Worm (Caenorhabditis elegans): Measurements from ENCODE around the gene C25F9.14.

C25F9.14 gene

DNA sequence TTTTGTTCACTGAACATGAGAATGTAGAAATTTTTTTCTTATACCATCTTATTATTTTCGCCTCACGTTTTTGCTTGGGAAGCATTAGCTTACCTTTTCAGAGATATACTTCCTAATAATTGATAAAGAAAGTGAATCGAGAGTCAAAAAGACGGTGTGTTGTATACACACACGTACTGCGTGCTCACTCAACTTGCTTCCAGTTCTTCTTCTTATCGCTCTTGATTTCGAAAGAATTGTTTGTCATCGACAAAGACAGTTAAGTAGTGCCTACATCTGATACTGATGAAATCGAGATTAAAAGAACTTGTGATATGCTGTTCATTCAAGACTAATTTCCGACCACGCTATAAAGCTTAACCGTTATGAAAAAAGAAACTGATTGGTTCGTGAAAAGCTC, 25.6 kb upstream of the C25F9.14 start, which contains the start of gene C25F9.5:
Gene C25F9.5, minus strand, starts transcription at position 195 of the 400 bp plus-strand sequence.
- peak; percentile 53; the same call in 1 of the 2 replicates for TF ChIP-seq dmd-6 (GFP tag; IDR thresholded peaks at IDR 0.05)
- TF ChIP-seq mdt-29 (GFP tag; IDR thresholded peaks at IDR 0.05) = no peak
- peak; percentile 48 for TF ChIP-seq hlh-11 (tag; optimal IDR thresholded peaks at IDR 0.05)
- no peak for TF ChIP-seq daf-16 (GFP tag; optimal IDR thresholded peaks at IDR 0.05)
- peak; percentile 66 for TF ChIP-seq daf-16 (tag; optimal IDR thresholded peaks at IDR 0.05)
- TF ChIP-seq pqm-1 (tag; optimal IDR thresholded peaks at IDR 0.05) = peak; percentile 87
- TF ChIP-seq nhr-28 (tag; optimal IDR thresholded peaks at IDR 0.05) = peak; percentile 47
- TF ChIP-seq duxl-1 (tag; optimal IDR thresholded peaks at IDR 0.05; ENCODE audit: poor library complexity) = peak; percentile 12
- peak; percentile 56 for TF ChIP-seq dve-1 (tag; optimal IDR thresholded peaks at IDR 0.05; ENCODE audit: insufficient read depth)
- no peak for TF ChIP-seq egl-43 (GFP tag; IDR thresholded peaks at IDR 0.05)

DNA sequence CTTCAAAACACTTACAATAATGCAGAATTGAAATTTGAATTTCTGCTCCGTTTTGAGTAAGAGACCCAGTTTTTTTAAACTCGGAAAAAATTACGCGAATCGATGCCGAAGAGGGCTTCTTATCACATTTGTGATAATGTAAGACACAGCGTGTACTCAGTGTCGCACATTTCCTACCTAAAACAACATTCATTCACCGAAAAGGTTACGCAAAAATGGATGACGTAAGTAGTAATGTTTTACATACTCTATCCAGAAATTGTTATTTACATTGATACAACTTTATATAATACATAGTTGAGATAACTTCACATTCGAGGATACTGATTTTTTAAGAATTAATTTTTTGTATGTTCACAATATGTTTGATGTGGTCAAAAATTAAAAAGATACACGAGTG, 19.8 kb upstream of the C25F9.14 start, which contains the start of the genes C25F9.4 and C25F9.9:
Gene C25F9.4, minus strand, starts transcription at position 101 of the 400 bp plus-strand sequence.
Gene C25F9.9, plus strand, starts transcription at position 137 of the 400 bp plus-strand sequence.
- TF ChIP-seq lir-3 (tag; optimal IDR thresholded peaks at IDR 0.05) (no peak), daf-16 (GFP tag; optimal IDR thresholded peaks at IDR 0.05) (no peak), daf-16 (tag; optimal IDR thresholded peaks at IDR 0.05) (peak; percentile 27), unc-62 (GFP tag; optimal IDR thresholded peaks at IDR 0.05 in 1 of 2) (peak in 1 of 2 experiments; percentile 29), unc-62 (tag; optimal IDR thresholded peaks at IDR 0.05) (no peak), set-16 (GFP tag; IDR thresholded peaks at IDR 0.05) (no peak), nhr-28 (tag; optimal IDR thresholded peaks at IDR 0.05) (peak; percentile 20), dmd-6 (GFP tag; IDR thresholded peaks at IDR 0.05) (peak; percentile 36; the same call in 1 of the 2 replicates), pqm-1 (tag; optimal IDR thresholded peaks at IDR 0.05) (peak; percentile 41), T26A8.4 (GFP tag; IDR thresholded peaks at IDR 0.05) (no peak), daf-12 (tag; optimal IDR thresholded peaks at IDR 0.05) (no peak), ceh-32 (tag; optimal IDR thresholded peaks at IDR 0.05; ENCODE audit: poor library complexity) (no peak)

DNA sequence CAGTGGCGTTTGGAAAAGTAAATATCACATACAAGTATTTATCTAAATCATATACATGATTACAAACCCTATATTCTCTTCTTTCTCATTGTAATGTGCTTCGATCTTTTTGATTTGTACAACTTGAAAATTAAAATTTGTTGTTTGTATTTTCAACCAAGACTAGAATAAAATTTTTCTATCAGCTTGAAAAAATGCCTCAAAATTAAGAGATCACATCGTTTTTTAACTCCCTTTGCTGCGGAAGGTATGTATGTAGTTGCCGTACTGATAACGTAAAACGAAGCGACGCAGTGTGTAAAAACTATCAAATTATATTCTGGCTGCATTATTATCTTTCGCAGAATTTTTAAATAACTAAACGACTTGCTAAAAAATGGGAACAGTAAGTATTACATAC, 18.4 kb upstream of the C25F9.14 start, which contains the start of gene C25F9.15:
Gene C25F9.15, plus strand, starts transcription at position 301 of the 400 bp plus-strand sequence.
- TF ChIP-seq nhr-28 (tag; optimal IDR thresholded peaks at IDR 0.05) (peak; percentile 30), Y5F2A.4 (GFP tag; optimal IDR thresholded peaks at IDR 0.05) (no peak), nhr-42 (GFP tag; IDR thresholded peaks at IDR 0.05) (no peak), R02D3.7 (tag; optimal IDR thresholded peaks at IDR 0.05) (no peak), ctbp-1 (GFP tag; IDR thresholded peaks at IDR 0.05) (no peak), pqm-1 (tag; optimal IDR thresholded peaks at IDR 0.05) (peak; percentile 34), dve-1 (tag; optimal IDR thresholded peaks at IDR 0.05; ENCODE audit: insufficient read depth) (peak; percentile 30), dmd-8 (GFP tag; IDR thresholded peaks at IDR 0.05) (no peak)

DNA sequence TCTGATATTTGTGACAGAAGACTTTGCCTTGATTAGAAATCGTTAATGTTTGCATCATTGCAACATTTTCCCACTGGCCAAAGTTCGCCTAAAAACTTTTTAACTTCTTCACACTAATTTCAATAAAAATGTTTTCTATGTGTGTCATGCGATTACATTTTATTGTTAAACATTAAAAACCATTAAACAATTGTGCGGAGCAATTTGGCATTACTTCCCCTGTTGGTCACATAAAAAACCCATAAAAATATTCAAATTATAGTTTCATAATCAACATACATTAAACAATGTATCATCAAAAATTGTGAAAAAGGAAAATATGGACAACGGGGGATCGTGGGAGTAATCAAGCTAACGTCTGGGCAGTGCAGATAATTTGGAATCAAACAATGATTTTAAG, 17.0 kb upstream of the C25F9.14 start:
- TF ChIP-seq php-3 (GFP tag; IDR thresholded peaks at IDR 0.05) (peak; percentile 94), nhr-28 (tag; optimal IDR thresholded peaks at IDR 0.05) (peak; percentile 6)

DNA sequence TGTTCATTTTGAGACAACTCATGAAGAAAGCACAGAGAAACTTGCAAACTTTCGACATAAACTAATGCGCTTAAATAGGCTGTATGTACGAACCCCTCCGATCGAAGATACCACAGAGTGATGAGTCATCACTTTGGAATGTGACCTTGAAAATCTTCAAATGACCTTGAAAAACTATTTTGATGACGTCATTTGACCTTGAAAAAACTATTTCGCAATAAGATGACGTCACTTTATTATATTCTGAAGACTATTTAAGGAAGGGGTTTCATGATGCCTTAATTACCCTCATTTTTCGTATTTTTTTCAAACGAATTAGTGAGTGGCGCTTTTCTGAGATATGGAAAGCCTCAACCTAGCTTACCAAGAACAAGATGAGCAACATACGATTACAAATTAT, 15.2 kb upstream of the C25F9.14 start, which contains the start of gene C25F9.2:
Gene C25F9.2, plus strand, starts transcription at position 341 of the 400 bp plus-strand sequence.
- no peak for TF ChIP-seq unc-62 (GFP tag; optimal IDR thresholded peaks at IDR 0.05 in 1 of 2)
- TF ChIP-seq unc-62 (tag; optimal IDR thresholded peaks at IDR 0.05) = no peak
- TF ChIP-seq zfp-2 (tag; optimal IDR thresholded peaks at IDR 0.05) = no peak
- TF ChIP-seq mes-2 (tag; optimal IDR thresholded peaks at IDR 0.05; ENCODE audit: poor library complexity, severe bottlenecking) = no peak
- TF ChIP-seq daf-12 (tag; optimal IDR thresholded peaks at IDR 0.05) = no peak
- no peak for TF ChIP-seq unc-130 (GFP tag; optimal IDR thresholded peaks at IDR 0.05)
- no peak for TF ChIP-seq jun-1 (tag; optimal IDR thresholded peaks at IDR 0.05)
- no peak for TF ChIP-seq fkh-10 (GFP tag; optimal IDR thresholded peaks at IDR 0.05)
- no peak for TF ChIP-seq daf-8 (GFP tag; IDR thresholded peaks at IDR 0.05)
- no peak for TF ChIP-seq vab-7 (GFP tag; IDR thresholded peaks at IDR 0.05)
- no peak for TF ChIP-seq hlh-11 (tag; optimal IDR thresholded peaks at IDR 0.05)
- no peak for TF ChIP-seq attf-4 (tag; optimal IDR thresholded peaks at IDR 0.05)
- no peak for TF ChIP-seq daf-16 (GFP tag; optimal IDR thresholded peaks at IDR 0.05)
- TF ChIP-seq daf-16 (tag; optimal IDR thresholded peaks at IDR 0.05) = no peak
